Fruit fly (Drosophila melanogaster) S2 (cell line): Measurements from ENCODE around the gene MEP-1.

Experiments
- CG8478 ChIP-seq: fragments of >200 bp; optimal IDR thresholded peaks from 2 replicates; lab custom pipeline; 2018
- CTCF ChIP-seq, 2 experiments: fragments of >200 bp; optimal IDR thresholded peaks; 2 replicates each; lab custom pipeline; 2018

MEP-1 gene

dm6 chr3L:2589911-2590763, 41.4 kb upstream of the MEP-1 start:
- TF ChIP-seq CTCF (optimal IDR thresholded peaks at IDR 0.05; lab: Kevin White, UChicago) (no peak), CG8478 (no peak)

DNA sequence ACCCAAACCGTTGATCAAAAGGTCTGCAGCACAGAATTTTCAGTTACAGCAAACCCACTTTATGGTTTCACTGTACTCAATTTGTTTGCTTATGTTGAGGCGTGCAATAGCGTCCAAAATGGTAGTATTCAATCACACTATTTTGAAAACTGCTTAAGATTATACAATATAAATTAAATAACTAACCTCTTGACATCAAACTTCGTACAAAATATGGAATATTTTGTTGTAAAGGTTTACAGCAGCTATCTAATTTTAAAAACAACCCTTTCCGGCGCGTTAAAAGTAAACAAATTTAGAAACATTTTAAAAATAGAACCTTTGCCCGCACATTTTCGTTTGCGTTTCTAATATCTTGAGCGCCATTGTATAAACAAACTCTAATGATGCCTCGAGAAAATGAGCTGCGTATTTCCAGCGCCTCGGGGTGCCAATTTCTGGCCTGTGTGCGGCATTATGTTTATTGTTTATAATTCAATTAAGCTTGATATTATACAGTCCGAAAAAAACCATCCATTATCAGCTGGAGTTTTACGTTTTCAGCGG, 40.7 kb upstream of the MEP-1 start:
- TF ChIP-seq CG8478: no peak
- TF ChIP-seq CTCF (optimal IDR thresholded peaks at IDR 0.05; lab: Kevin White, UChicago): no peak

- TF ChIP-seq CG8478 (no peak), CTCF (optimal IDR thresholded peaks at IDR 0.05; lab: Kevin White, UChicago) (no peak)
These were observed 36.0 kb upstream of the MEP-1 start, which contains the start of gene CG16984 for dm6 chr3L:2595481-2595880. TSS of gene CG16984 (plus strand) at chr3L:2595781.

DNA sequence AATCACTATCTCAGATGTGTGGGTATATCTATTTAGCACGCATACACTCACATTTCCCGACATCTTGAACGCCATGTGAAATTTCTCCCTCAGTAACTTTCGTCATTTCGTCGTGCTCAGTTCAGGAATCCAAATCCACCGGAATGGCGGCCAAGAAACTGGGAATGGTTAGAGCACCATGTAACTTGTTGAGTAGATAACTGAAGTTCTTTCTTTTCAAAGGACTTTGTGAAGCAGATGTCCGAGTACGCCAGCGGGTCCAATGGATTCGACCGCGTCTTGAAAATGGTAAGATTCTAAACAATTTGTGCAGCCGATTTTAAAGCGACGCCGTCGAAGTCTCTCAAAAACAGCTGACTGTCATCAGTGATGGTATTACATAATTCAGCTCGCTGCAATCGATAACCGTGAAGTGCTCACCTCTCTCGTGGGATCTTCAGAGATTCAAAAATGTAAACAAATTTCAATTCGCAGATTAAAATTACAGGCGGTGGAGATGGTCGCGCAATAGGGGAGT, 32.2 kb upstream of the MEP-1 start, which contains the start of the genes CG16985 and CG12182:
TSS of gene CG16985 (plus strand) at position 84 of the 517 bp plus-strand sequence.
TSS of gene CG12182 (minus strand) at position 366 of the 517 bp plus-strand sequence.
- no peak for TF ChIP-seq CG8478
- no peak for TF ChIP-seq CTCF (optimal IDR thresholded peaks at IDR 0.05; lab: Kevin White, UChicago)

DNA sequence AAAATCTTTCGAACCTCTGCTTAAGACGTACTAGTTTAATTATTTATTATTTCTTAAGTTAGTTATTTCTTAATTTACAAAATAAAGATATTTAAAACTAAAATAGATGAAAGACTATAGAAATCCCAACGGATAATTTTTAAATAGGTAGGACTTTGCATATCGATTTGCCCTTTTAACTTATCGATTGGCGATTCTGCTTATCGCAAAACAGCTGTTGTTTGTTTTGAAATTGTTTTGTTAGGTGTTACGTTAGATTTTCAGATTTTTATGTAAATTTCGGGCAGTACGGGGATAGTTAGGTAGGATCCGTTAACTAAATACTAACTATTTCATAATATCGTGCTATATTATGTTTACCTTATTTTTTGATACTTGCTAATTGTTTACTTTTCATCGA, 31.4 kb upstream of the MEP-1 start, which contains the start of gene CG16986:
TSS of gene CG16986 (plus strand) at position 188 of the 400 bp plus-strand sequence.
- TF ChIP-seq CTCF (optimal IDR thresholded peaks at IDR 0.05; lab: Kevin White, UChicago): no peak
- TF ChIP-seq CG8478: no peak

dm6 chr3L:2608825-2609224, 22.7 kb upstream of the MEP-1 start:
- TF ChIP-seq CTCF (optimal IDR thresholded peaks at IDR 0.05; lab: Kevin White, UChicago) (no peak), CG8478 (no peak)

DNA sequence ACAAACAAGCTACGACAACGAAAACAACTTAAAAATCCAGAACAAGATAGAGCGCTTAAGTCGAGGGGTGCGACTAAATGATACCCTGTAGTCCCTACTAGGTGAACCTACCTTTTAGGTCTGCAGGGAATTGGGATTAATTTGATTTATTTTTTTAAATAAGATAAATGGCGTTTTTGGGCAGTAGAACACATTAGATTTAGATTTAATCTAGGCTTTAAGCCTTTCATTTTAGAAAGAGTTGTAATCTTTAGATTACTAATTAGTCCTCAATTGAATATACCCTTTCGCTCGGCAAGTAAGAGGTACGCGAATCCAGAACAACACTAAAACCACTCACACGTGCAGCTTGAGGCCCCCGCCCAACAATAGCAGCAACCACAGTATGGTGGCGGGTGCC, 17.3 kb upstream of the MEP-1 start:
- TF ChIP-seq CG8478 (no peak), CTCF (optimal IDR thresholded peaks at IDR 0.05; lab: Kevin White, UChicago) (no peak)

DNA sequence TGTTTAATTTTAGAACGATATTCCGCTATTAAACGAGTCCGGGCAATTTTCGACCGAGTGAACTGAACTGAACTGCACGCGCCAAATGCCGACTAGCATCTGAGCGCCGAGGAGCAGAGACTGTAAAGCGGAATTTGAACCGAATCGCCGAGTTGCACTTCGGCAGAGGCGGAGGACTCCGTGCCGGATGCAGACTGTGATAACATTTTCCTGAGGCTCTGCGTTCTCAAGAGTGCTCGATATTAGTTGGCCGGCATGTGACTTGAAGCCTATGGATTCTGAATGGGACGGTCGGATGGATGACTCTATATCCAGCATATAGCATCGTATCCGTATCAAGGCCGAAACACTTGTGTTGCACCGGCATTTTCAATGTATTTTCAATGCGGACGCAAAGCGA, 1.6 kb upstream of the MEP-1 start, which contains the start of gene Pxn:
TSS of gene Pxn (minus strand) at position 101 of the 400 bp plus-strand sequence.
- TF ChIP-seq CG8478 (no peak), CTCF (optimal IDR thresholded peaks at IDR 0.05; lab: Kevin White, UChicago) (no peak)

- TF ChIP-seq CG8478 (no peak), CTCF (optimal IDR thresholded peaks at IDR 0.05; lab: Kevin White, UChicago) (no peak)
These were observed 690 bp downstream of the MEP-1 start for dm6 chr3L:2632048-2632762.

DNA sequence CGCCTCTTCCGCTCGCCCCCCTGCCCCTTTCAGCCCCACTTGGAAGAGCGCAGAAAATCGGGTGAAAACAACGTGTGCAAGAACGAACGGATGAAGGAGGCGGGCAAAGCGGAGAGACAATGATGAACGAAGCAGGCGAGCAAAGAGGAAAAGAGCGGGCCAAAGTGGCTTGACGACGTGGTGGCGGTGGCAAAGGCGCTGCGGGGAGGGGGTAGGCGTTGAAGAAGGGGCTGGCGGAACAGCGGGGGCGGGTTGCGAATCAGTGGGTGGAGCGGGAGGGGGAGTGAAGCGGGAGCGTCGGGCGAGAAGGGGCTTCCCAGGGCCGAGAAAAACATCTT, 1.2 kb downstream of the MEP-1 start:
- TF ChIP-seq CG8478 (no peak), CTCF (optimal IDR thresholded peaks at IDR 0.05; lab: Kevin White, UChicago) (no peak)

DNA sequence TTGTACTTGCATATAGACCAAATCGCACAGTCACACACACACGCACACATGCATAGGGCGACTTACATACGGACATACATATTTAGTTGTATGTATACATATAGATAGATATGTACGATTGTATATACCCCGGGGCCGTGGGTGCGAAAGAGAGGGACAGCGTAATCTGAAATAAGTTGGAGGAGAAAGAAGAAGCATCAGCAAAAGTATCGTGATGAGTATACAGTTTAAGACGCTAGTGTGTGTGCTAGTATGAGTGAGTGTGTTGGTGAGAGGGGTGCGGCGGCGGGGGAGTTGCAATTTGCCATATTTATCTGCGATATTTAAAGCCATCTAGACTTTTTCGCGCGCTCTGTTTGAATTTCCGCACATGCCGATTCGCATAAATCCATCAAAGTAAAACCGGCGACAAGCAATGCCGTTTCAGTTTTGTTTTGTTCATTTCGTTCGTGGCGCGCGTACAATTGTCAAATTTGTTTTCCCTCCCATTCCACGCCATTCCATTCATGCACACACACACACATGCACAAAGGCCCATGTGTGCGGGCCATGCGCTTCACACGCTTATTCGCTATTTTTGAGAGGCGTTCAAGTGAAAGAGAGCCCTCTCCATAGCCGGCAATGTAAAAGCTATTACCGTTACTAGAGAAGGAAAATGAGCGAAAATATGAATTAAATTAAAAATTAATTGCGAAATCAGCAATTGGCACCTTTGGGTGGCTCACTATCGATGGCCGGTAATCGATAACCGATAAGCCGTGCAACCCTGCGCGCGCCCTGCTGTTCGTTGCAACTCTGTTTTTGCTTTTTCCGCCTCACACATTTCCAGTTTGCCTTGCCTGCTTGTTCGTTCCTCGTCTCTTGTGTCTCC, 3.6 kb downstream of the MEP-1 start:
- TF ChIP-seq CG8478 (no peak), CTCF (optimal IDR thresholded peaks at IDR 0.05; lab: Kevin White, UChicago) (no peak)

dm6 chr3L:2636023-2636968, 4.8 kb downstream of the MEP-1 start:
- TF ChIP-seq CTCF (optimal IDR thresholded peaks at IDR 0.05; lab: Kevin White, UChicago): no peak

DNA sequence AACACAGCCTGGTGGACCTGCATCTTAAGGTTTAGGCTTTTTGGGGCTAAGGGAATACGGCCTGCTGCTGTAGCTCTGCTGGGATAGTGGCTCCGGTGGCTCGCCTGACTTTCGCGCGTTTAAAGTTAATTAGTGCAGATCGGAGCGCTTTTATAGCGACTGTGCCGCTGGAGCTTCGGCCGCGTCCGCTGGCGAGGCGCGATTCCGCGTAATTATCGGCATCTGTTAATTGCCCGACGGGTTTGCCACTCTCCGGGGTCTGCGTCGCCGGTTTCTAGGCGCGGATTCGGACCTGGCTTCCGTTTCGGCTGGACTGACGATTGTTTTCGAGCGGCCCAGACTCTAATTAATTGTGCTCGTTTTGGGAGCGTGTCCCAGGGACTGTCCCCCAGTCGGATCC, 11.8 kb downstream of the MEP-1 start, which contains the start of gene CG14949:
TSS of gene CG14949 (minus strand) at position 101 of the 400 bp plus-strand sequence.
- TF ChIP-seq CG8478: no peak
- no peak for TF ChIP-seq CTCF (optimal IDR thresholded peaks at IDR 0.05; lab: Kevin White, UChicago)
